Fruit fly (Drosophila melanogaster) whole organism, wandering third instar larva: ENCODE data around the gene CG10646.

Source experiments
- CrebA ChIP-seq: fragments of 200-800 bp; sonication (Bioruptor generic); optimal IDR thresholded peaks from 2 replicates; lab custom pipeline; 2016; ENCODE audit warnings: missing biosample characterization, mild to moderate bottlenecking, missing genetic modification characterization, borderline replicate concordance
- Hr83 ChIP-seq: fragments of 200-300 bp; sonication (Bioruptor generic); optimal IDR thresholded peaks from 2 replicates; lab custom pipeline; 2016; ENCODE audit warnings: missing biosample characterization, mild to moderate bottlenecking, missing genetic modification characterization, moderate library complexity; ENCODE audit not compliant: poor library complexity, severe bottlenecking
- Rel ChIP-seq, 2 experiments: fragments of 200-800 bp; sonication (Bioruptor generic) in 1 of 2; optimal IDR thresholded peaks; 2 replicates in 1 of 2; 3 replicates in 1 of 2; lab custom pipeline; 2016 to 2019; ENCODE audit warnings: mild to moderate bottlenecking in 2 of 2, missing biosample characterization in 2 of 2, missing genetic modification characterization in 2 of 2, moderate library complexity in 1 of 2

DNA sequence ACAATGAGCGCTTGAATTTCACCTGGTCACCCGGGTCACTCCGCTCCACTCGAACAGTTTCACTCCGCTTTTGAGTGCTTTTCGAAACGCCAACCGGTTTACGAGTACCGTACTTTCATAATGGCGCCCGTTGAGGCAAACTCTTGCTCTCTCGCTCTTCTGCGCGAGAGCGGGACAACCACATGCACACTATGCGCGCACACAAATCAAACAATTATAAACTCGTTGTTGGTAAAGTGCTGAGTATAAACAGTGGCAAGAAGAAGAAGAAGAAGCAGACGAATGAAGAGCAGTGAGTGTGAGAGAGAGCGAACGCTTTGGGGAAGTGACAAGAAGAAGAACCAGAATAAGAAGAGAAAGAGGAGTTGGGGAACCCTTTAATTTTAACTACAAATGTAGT, 35.7 kb downstream of the CG10646 start, which contains the start of gene eyg:
- no peak for TF ChIP-seq CrebA (GFP tag; lab: Kevin White, UChicago)
- peak; percentile 57 for TF ChIP-seq Hr83 (GFP tag; lab: Kevin White, UChicago)
- no peak for TF ChIP-seq Rel (GFP tag; optimal IDR thresholded peaks at IDR 0.05; lab: Kevin White, UChicago)
- peak; percentile 24 for TF ChIP-seq Rel (tag; optimal IDR thresholded peaks at IDR 0.05; lab: Kevin White, UChicago)
